Worm (Caenorhabditis elegans) whole organism, L4 larva: ENCODE data around the gene ZK632.4.

Experiments
- D1046.2 ChIP-seq: fragments of 200-800 bp; sonication (Bioruptor generic); IDR thresholded peaks from 2 replicates; pipeline ENCODE4 v1.3.6; 2022; ENCODE audit warnings: missing genetic modification characterization, missing compliant biosample characterization
- ceh-82 ChIP-seq: sonication (generic microtip); optimal IDR thresholded peaks from 2 replicates; lab custom pipeline; 2017; ENCODE audit warnings: missing biosample characterization, missing genetic modification characterization
- dpl-1 ChIP-seq: fragments of 150-350 bp; optimal IDR thresholded peaks from 2 replicates; lab custom pipeline; 2014; ENCODE audit warnings: missing biosample characterization, missing genetic modification reagents, missing genetic modification characterization
- egl-27 ChIP-seq: sonication (generic microtip); optimal IDR thresholded peaks from 3 replicates; lab custom pipeline; 2017; ENCODE audit warnings: missing biosample characterization, missing genetic modification reagents, missing genetic modification characterization
- lin-39 ChIP-seq: fragments of 150-350 bp; optimal IDR thresholded peaks from 2 replicates; lab custom pipeline; 2014; ENCODE audit warnings: missing biosample characterization, missing genetic modification reagents, missing genetic modification characterization
- mdl-1 ChIP-seq, 2 experiments: fragments of 150-350 bp in 1 of 2; sonication (generic microtip) in 1 of 2; optimal IDR thresholded peaks; 2 replicates each; lab custom pipeline; 2014 to 2017; ENCODE audit warnings: missing biosample characterization in 2 of 2, missing genetic modification characterization in 2 of 2
- nhr-11 ChIP-seq: fragments of 150-350 bp; optimal IDR thresholded peaks from 2 replicates; lab custom pipeline; 2014; ENCODE audit warnings: missing biosample characterization, missing genetic modification characterization
- nhr-237 ChIP-seq: sonication (generic microtip); optimal IDR thresholded peaks from 2 replicates; lab custom pipeline; 2017; ENCODE audit warnings: missing biosample characterization, missing genetic modification characterization

DNA sequence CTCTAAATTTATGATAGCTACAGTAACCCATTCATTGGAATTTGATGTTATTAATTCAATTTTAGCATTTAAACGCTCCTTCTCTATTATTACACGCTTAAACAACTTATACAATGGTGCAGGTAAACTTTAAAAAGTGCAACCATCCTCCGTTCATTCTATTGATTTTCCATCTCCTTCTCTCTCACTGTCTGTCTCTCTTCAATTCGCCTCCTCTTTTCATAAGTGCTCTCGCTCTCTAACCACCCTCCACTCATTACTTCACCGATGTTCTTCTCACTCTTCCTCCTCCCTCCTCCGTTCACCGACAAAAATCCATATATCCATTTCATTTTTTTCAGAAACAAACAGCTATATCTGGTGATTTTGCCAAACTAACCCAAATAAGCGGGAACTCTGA lies 41.1 kb downstream of the ZK632.4 start, which contains the start of gene cbp-1:
- TF ChIP-seq D1046.2: no peak
- TF ChIP-seq ceh-82 (tag; lab: Kevin White, UChicago): no peak
- no peak for TF ChIP-seq lin-39 (tag; lab: Kevin White, UChicago)
- TF ChIP-seq mdl-1 (tag; optimal IDR thresholded peaks at IDR 0.05; lab: Kevin White, UChicago): no peak
- TF ChIP-seq dpl-1 (GFP tag; lab: Kevin White, UChicago): no peak
- no peak for TF ChIP-seq nhr-237 (tag; lab: Kevin White, UChicago)
- TF ChIP-seq nhr-11 (tag; lab: Kevin White, UChicago): no peak
- no peak for TF ChIP-seq egl-27 (tag; lab: Kevin White, UChicago)
